Worm (Caenorhabditis elegans) whole organism, L1 larva: Measurements from ENCODE around the gene slc-17.4.

Experiments used
- alr-1 ChIP-seq: fragments of 200-800 bp; sonication (Bioruptor generic); optimal IDR thresholded peaks from 2 replicates; lab custom pipeline; 2018; ENCODE audit warnings: borderline replicate concordance, mild to moderate bottlenecking, missing genetic modification characterization, missing compliant biosample characterization
- ceh-90 ChIP-seq: sonication (generic microtip); optimal IDR thresholded peaks from 2 replicates; lab custom pipeline; 2016; ENCODE audit warnings: missing genetic modification characterization, missing compliant biosample characterization
- ces-1 ChIP-seq: fragments of 150-350 bp; optimal IDR thresholded peaks from 2 replicates; lab custom pipeline; 2014; ENCODE audit warnings: missing biosample characterization, missing genetic modification reagents, missing genetic modification characterization
- egl-27 ChIP-seq, 2 experiments: fragments of 150-350 bp in 1 of 2; sonication (generic microtip); optimal IDR thresholded peaks; 3 replicates each; lab custom pipeline; 2017 to 2018; ENCODE audit warnings: missing biosample characterization in 2 of 2, missing genetic modification characterization in 2 of 2, missing genetic modification reagents in 2 of 2
- lin-15B ChIP-seq: fragments of 150-350 bp; sonication (generic microtip); optimal IDR thresholded peaks from 3 replicates; lab custom pipeline; 2014; ENCODE audit warnings: missing biosample characterization, missing genetic modification characterization
- lin-39 ChIP-seq: fragments of 150-350 bp; optimal IDR thresholded peaks from 2 replicates; lab custom pipeline; 2014; ENCODE audit warnings: missing biosample characterization, missing genetic modification reagents, missing genetic modification characterization
- mep-1 ChIP-seq: fragments of 150-350 bp; optimal IDR thresholded peaks from 2 replicates; lab custom pipeline; 2014; ENCODE audit warnings: missing biosample characterization, missing genetic modification characterization
- nhr-12 ChIP-seq: sonication (generic microtip); optimal IDR thresholded peaks from 2 replicates; lab custom pipeline; 2017; ENCODE audit warnings: missing biosample characterization, missing genetic modification characterization
- nhr-237 ChIP-seq: fragments of 150-350 bp; optimal IDR thresholded peaks from 2 replicates; lab custom pipeline; 2014; ENCODE audit warnings: missing biosample characterization, missing genetic modification characterization
- snpc-4 ChIP-seq: fragments of 150-350 bp; optimal IDR thresholded peaks from 2 replicates; lab custom pipeline; 2014; ENCODE audit warnings: missing biosample characterization, missing genetic modification characterization

DNA sequence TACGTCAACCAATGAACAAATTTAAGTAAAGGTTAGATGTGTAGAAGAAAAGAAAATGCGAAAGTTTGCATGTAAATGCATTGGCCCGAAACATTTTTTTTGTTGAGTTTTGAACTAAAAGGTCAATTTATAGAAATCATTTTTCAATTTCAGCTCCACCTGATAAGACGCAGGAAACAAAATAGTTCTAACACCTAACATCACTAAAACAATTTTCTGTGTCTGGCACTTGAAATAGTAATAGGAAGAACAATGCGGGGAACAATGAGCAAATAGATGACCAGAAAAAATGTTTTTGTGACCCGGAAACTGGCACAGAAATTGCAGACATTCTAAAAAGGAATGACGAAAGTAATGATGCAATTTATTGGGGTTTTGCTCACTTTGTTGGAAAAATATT, 817 bp upstream of the slc-17.4 start:
- TF ChIP-seq nhr-237 (tag; lab: Kevin White, UChicago) (no peak), lin-39 (tag; lab: Kevin White, UChicago) (no peak), egl-27 (tag; optimal IDR thresholded peaks at IDR 0.05; lab: Kevin White, UChicago) (no peak), lin-15B (no peak), snpc-4 (no peak), ceh-90 (no peak), ces-1 (GFP tag; lab: Kevin White, UChicago) (no peak), mep-1 (tag; lab: Kevin White, UChicago) (no peak), alr-1 (no peak), nhr-12 (tag; lab: Kevin White, UChicago) (no peak)
